Worm (Caenorhabditis elegans) whole organism, L2 larva: ENCODE results near the gene Y57E12AL.6.

Source experiments
- R02D3.7 ChIP-seq: fragments of 150-350 bp; optimal IDR thresholded peaks from 2 replicates; lab custom pipeline; 2014; ENCODE audit warnings: missing biosample characterization, missing genetic modification characterization
- Y55F3AM.14 ChIP-seq: fragments of 200-800 bp; sonication (Bioruptor generic); optimal IDR thresholded peaks from 2 replicates; lab custom pipeline; 2018; ENCODE audit warnings: mild to moderate bottlenecking, missing genetic modification characterization, missing compliant biosample characterization
- ama-1 ChIP-seq: fragments of 150-350 bp; optimal IDR thresholded peaks from 2 replicates; lab custom pipeline; 2018; ENCODE audit warnings: inconsistent platforms
- ceh-16 ChIP-seq: fragments of 150-350 bp; optimal IDR thresholded peaks from 2 replicates; lab custom pipeline; 2014; ENCODE audit warnings: missing biosample characterization, missing genetic modification characterization
- ceh-82 ChIP-seq: fragments of 150-350 bp; optimal IDR thresholded peaks from 2 replicates; lab custom pipeline; 2014; ENCODE audit warnings: missing biosample characterization, missing genetic modification characterization
- egl-27 ChIP-seq: sonication (generic microtip); optimal IDR thresholded peaks from 3 replicates; lab custom pipeline; 2017; ENCODE audit warnings: missing biosample characterization, missing genetic modification reagents, missing genetic modification characterization
- elt-3 ChIP-seq: sonication (generic microtip); optimal IDR thresholded peaks from 2 replicates; lab custom pipeline; 2017; ENCODE audit warnings: missing biosample characterization, missing genetic modification characterization
- fos-1 ChIP-seq: fragments of 150-350 bp; optimal IDR thresholded peaks from 2 replicates; lab custom pipeline; 2014; ENCODE audit warnings: missing biosample characterization, missing genetic modification characterization
- nhr-11 ChIP-seq: fragments of 150-350 bp; optimal IDR thresholded peaks from 2 replicates; lab custom pipeline; 2014; ENCODE audit warnings: missing biosample characterization, missing genetic modification characterization
- nhr-12 ChIP-seq: fragments of 150-350 bp; optimal IDR thresholded peaks from 2 replicates; lab custom pipeline; 2014; ENCODE audit warnings: missing biosample characterization, missing genetic modification characterization
- nhr-25 ChIP-seq: fragments of 150-350 bp; sonication (generic microtip); optimal IDR thresholded peaks from 3 replicates; lab custom pipeline; 2014; ENCODE audit warnings: missing biosample characterization, missing genetic modification characterization
- nhr-6 ChIP-seq: fragments of 150-350 bp; optimal IDR thresholded peaks from 2 replicates; lab custom pipeline; 2014; ENCODE audit warnings: missing biosample characterization, missing genetic modification characterization
- skn-1 ChIP-seq: sonication (generic microtip); optimal IDR thresholded peaks from 2 replicates; lab custom pipeline; 2017; ENCODE audit warnings: missing biosample characterization, missing genetic modification characterization

DNA sequence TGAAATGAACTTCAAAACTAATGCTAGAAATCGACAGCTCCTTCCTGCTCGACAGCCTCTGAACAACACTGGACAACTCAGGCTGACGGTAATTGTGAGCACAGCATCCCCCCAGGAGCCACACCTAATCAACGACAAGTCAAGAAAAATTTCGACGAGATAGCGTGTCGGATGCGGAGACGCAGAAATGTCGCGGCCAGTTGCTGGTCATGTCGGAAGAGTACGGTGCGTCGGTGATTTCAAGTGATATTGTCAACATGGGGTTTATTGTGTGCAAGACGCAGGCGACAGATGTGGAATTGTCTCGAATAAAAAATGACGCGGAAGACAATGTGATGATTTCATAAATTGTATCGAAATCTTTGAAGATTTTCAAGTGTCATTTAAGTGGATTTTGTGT, 23.8 kb downstream of the Y57E12AL.6 start, which contains the start of gene twk-11:
- TF ChIP-seq R02D3.7 (tag; lab: Kevin White, UChicago) (no peak), egl-27 (tag; lab: Kevin White, UChicago) (no peak), skn-1 (tag; lab: Kevin White, UChicago) (no peak), nhr-11 (tag; lab: Kevin White, UChicago) (no peak), nhr-12 (tag; lab: Kevin White, UChicago) (no peak), Y55F3AM.14 (GFP tag; lab: Kevin White, UChicago) (no peak), ama-1 (lab: Kevin White, UChicago) (no peak), fos-1 (tag; lab: Kevin White, UChicago) (no peak), nhr-25 (tag; lab: Kevin White, UChicago) (no peak), elt-3 (tag; lab: Kevin White, UChicago) (no peak), ceh-16 (tag; lab: Kevin White, UChicago) (no peak), nhr-6 (tag; lab: Kevin White, UChicago) (no peak), ceh-82 (no peak)
